Fruit fly (Drosophila melanogaster): ENCODE data around the gene Ndc1.

- TF ChIP-seq Sin3A (optimal IDR thresholded peaks at IDR 0.05), result no peak
- TF ChIP-seq h (optimal IDR thresholded peaks at IDR 0.05), result no peak
- TF ChIP-seq Myc (optimal IDR thresholded peaks at IDR 0.05), result no peak
- TF ChIP-seq ttk (optimal IDR thresholded peaks at IDR 0.05), result no peak
- no peak for TF ChIP-seq insv (optimal IDR thresholded peaks at IDR 0.05)
Measured at dm6 chr3R:23971208-23971607, 47.0 kb downstream of the Ndc1 start.

All from Kc167 (cell line).